Fruit fly (Drosophila melanogaster) whole organism, wandering third instar larva: Measurements from ENCODE around the gene aralar1.

Source experiments
- Hr78 ChIP-seq: fragments of >200 bp; optimal IDR thresholded peaks from 2 replicates; lab custom pipeline; 2017; ENCODE audit warnings: missing biosample characterization, missing genetic modification characterization
- h ChIP-seq: fragments of 200-800 bp; sonication (Bioruptor generic); optimal IDR thresholded peaks from 3 replicates; lab custom pipeline; 2016; ENCODE audit warnings: missing biosample characterization, mild to moderate bottlenecking, missing genetic modification characterization

DNA sequence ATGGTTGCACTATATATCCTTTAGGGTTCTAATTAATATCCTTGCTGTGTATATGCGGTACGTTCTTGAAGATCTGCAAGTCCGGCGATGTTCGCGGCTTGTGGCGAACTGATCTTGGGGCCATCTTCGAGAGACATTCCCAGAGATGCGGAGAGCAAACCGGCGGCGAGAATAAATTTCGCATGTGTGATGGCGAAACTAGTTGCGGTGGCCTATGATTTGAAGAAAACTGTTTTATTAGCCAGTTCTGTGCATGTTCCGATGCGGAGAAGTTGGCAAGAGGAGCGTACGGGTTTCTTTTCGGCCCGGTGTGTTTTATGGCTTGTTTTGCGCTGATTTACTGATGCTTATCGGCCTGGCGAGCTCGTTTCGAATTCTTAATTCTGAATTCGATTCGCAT is 44.6 kb upstream of the aralar1 start, which contains the start of gene PH4alphaNE1:
- TF ChIP-seq Hr78 (GFP tag; lab: Kevin White, UChicago), result no peak
- TF ChIP-seq h (GFP tag; lab: Kevin White, UChicago), result no peak
